Worm (Caenorhabditis elegans) whole organism, dauer: ENCODE results near the gene ZK899.6.

Experiments used
- unc-62 ChIP-seq: sonication (generic microtip); optimal IDR thresholded peaks from 2 replicates; lab custom pipeline; 2017; ENCODE audit warnings: missing biosample characterization, missing genetic modification reagents, missing genetic modification characterization

Gene ZK899.6

DNA sequence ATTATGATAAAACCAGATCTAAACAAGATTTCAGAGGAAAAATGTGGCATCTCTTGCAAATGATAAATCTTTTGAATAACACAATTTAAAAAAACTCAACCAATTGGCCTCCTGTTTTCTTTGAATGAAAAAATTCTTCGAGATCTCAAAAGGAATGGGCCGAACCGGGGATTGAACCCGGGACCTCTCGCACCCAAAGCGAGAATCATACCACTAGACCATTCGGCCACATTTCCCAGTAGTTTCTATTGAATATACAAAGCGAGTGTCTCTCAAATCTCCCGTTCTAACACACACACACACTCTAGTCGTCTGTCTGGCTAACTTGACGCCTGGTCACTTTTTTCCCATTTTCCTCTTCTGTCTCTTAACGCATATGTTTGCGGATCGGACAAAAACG is 4.4 kb downstream of the ZK899.6 start:
- TF ChIP-seq unc-62 (GFP tag; lab: Kevin White, UChicago) = no peak

DNA sequence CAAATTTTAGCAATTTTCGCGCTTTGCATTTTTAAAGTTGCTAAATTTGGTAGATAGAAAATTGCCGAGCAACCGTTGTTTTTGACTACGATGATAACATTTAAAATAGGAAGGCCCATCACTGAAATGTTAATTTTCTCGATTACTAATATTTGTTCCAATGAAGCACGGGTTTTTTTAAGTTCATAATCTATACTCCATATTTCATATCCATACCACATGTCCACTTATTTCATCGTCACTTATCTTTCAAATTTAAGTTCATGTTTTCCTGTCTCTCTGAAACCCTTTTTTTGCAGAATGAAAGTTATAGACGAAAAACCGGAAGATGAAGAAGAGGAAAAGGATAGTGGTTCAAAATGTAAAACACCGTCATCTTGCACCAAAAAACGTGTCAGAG is 9.0 kb downstream of the ZK899.6 start, which contains the start of gene gap-2:
gap-2 (plus strand) TSS at position 301 of the 400 bp plus-strand sequence.
- TF ChIP-seq unc-62 (GFP tag; lab: Kevin White, UChicago) = no peak

DNA sequence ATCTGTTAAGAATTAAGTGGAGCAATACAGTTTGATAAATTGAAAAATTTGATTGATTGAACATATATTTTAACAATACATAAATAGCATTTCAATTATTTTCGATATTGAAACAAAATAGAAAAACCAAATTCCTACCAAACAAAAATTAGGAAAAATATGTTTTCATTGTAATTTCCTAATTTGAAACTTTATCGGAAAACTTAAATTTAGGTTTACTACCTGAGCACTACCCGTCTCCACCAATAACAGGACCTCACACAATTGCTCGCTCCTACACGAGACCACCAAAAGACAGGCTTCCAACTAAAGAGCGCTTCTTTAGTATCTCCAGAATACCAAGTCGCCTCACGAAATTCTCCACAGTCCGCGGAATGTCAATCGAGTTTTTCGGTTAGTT is 13.6 kb downstream of the ZK899.6 start:
- no peak for TF ChIP-seq unc-62 (GFP tag; lab: Kevin White, UChicago)

DNA sequence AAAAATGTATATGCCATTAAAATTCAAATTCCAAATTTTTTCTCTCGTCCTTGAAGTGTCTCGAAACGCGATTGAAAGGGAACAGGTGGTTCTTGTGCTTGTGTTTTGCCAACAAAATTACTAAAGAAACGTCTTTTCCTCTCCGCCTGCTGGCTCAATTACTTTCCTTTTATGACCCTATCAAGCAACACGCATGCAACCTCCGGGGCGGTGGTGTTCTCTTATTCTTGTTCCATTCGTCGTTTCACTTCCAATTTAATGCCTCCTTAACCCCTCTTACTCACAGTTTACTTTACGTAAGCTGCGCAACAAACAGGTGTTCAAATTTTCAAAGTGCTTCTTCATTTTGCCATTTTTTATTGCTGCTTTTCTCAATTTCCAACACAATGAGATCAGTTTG is 20.6 kb downstream of the ZK899.6 start:
- TF ChIP-seq unc-62 (GFP tag; lab: Kevin White, UChicago) = no peak

DNA sequence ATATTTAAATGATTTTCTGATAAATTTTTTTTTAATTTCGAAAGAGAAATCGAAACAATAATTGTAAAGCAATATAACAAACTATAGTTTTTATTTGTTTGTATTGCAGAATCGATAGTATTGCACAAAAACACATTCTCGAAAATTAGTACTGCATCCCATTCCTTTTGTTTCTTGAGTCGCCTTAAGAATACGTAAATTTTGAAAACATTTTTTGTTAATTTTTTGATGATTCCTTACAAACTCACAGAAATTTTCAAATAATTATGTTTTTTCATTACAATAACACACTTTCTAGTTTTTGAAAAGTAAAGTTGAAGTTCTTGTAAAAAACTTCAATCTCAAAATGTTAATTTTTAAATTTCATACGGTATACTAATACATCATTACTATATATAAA is 23.0 kb downstream of the ZK899.6 start:
- no peak for TF ChIP-seq unc-62 (GFP tag; lab: Kevin White, UChicago)

DNA sequence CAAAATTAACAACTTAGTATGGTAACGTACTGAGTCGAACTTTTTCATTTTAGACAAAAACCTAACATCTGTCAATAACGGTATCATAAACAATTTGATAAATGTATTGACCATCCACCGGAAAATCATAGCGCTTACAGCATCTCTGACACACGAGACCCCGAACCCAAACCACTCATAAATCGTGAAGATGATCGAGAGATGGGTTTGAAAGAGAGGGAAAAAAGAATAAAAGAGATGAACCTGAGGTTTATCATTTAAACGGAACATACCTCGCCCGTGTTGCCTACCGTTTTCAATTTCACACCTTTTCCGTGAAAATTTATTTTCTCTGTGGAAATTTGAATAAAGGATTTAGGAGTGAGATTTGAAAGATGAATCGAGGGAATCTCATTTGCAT is 26.4 kb downstream of the ZK899.6 start:
- TF ChIP-seq unc-62 (GFP tag; lab: Kevin White, UChicago) = no peak

DNA sequence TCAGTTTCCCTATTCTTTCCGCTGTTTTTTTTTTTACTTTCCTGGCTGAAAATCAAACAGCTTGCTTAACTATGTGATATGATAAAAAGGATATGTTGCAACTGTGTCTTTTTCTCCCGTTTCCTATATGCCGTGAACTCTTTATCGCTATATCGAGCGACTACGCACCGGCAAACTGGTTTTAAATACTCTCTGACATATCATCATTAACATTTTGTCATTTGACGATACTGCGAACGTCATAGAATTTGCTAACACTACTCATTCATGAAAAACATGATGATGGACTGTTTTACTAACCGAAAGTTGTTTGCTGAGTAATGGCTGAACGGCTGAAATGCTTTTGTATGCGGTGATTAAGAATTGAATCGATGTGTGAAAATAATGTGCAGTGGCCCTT is 28.3 kb downstream of the ZK899.6 start:
- TF ChIP-seq unc-62 (GFP tag; lab: Kevin White, UChicago) = no peak

DNA sequence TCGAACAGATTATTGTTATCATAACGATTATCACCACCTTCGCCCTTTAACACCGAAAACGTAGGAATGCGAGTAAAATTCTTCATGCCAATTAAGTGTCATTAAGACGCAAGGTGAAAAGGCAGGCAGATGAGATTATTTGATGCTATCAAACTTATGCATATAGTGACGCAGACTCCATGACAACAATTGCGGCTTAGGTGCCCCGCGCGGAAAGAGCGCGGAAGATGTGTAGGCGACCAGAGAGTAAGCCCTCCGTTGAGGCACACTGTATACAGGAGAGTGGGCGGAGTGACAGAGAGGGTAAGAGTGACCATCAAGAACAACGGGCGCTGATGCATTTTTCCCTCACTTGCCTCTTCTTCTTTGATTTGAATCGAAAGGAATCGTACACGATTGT is 31.5 kb downstream of the ZK899.6 start:
- TF ChIP-seq unc-62 (GFP tag; lab: Kevin White, UChicago) = no peak

DNA sequence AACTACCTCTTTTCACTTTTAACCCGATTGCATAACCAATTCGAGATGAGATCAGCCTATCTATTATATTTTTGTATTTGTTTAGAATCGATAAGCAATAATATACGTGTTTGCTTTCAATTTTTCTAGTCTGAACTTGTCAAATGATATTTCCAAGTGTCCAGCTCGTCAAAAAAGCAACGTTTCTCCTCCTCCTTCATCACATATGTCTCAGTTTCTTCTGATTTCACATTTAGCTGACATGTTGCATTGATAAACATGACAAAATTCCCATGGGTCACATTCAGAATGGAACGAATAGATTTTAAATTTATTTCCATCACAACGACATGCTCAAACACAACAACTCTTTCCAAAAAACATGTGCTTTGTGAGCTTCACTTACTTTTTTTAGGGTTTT is 36.2 kb downstream of the ZK899.6 start:
- TF ChIP-seq unc-62 (GFP tag; lab: Kevin White, UChicago) = no peak

DNA sequence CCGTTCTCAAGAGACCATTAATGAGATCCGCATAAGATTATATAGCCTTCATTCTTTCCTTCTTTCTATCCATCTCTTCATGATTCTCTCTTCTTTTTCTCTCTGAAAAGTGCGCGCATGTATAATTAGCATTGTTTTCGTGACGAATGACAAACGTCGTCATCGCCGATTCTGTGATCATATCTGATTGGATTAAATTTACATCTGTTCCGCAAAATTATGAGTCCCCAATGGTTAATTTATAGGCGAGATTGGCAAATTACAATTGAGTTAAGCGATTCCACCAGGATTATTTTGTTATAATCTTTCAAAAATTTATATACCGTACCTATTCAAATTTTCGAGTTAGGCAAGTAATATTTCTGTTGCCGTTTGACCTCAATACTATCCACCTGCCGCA is 41.1 kb downstream of the ZK899.6 start:
- no peak for TF ChIP-seq unc-62 (GFP tag; lab: Kevin White, UChicago)

DNA sequence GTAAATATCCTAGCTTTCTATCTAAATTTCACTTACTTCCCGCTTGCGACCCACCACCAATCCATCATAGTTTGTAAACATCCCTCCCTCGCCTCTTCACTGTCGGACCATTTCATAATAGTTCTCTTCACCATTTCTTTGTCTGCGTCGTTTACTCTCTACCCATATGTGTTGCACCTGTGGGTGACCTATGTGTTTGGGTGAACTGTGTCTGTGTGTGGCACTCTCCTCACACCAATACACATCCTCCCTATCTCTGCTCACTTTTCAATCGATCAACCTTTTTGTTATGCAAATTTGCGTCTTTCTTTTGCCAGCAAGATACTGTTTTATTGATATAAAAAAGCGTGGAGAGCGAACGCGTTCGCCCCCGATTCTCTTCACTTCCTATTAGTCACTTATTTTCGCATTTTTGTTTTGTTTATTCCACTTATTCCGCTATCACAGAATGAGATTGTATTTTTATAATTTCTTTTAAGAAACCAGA is 41.8 kb downstream of the ZK899.6 start:
- no peak for TF ChIP-seq unc-62 (GFP tag; lab: Kevin White, UChicago)

DNA sequence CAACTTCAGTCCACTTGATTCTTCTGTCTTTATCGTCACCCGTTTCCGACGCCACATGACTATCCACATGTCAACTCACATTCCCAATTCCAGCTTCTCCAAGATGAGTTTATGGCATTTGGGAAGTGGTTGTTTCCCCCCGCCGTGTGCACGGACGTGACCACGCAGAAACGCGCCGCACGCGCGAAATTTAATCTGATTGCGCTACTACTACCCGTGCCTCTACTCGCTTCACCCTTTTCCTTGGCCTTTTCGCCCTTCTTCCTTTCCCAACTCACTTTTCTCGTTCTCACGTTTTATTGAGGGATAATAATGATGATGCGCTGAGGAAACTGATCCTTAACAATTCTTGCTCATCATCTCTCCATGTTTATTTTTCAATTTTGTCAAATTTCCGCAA is 43.2 kb downstream of the ZK899.6 start:
- TF ChIP-seq unc-62 (GFP tag; lab: Kevin White, UChicago) = no peak

DNA sequence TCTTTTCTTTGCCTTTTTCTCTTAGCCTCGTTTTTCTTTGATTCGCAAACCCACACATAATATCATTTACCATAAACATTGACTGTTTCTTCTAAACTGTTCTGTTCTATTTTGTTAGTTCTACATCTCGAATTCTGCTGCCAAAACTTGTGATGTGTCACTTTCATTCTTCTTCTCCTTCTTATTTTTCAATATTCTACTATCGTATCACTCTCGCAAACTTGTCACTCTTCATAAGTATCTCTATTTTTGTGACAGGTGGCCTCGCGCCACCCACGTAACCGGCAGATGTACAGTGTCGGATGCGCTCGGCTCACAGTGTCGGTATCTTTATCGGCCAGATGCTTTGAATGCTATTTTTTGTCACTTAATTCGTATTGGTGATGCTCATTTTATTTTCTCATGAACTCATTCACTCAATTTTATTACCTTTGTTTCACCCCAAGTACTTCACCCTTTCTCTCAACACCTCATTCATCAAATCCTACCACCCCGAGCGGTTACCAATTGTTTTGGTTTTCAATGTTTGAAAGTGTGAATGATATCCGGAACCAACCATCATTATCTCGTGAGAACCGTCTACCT is 45.4 kb downstream of the ZK899.6 start:
- TF ChIP-seq unc-62 (GFP tag; lab: Kevin White, UChicago) = no peak

DNA sequence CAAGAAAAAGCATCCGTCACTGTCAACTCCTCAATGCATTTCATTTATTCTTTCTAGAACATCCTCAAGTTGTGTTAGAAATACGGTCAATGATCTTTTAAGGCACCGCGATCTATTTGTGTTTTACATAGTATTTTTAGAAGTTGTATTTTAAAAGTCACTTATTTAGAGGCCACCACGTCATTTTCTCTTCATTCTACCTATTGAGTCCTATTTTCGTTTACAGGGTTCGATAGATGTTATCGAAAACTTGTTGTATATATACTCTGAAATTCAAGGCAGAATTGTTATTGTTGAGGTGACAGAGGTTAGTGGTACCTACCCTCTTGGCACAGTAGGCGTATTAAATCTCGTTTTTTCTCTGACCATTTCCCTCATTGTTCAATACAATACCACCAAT is 46.4 kb downstream of the ZK899.6 start:
- no peak for TF ChIP-seq unc-62 (GFP tag; lab: Kevin White, UChicago)

DNA sequence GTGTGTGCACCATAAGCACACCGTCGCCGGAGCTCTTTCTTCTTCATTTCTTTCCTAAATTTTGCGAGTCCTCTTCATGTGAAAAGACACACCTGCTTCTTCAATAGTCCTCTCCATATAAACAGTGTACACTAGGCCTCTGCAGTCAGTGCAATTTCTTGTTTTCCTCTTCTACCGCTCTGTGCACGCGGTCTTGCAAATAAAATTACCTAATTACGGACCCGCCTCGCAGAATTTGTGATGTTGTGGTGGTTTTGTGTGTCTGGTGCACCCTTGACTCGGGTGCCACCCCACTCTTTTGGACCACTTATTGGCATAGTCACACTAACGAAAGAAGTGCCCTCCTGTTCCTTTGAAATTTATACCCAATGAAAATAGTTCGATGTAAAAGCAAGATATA is 46.8 kb downstream of the ZK899.6 start:
- no peak for TF ChIP-seq unc-62 (GFP tag; lab: Kevin White, UChicago)

DNA sequence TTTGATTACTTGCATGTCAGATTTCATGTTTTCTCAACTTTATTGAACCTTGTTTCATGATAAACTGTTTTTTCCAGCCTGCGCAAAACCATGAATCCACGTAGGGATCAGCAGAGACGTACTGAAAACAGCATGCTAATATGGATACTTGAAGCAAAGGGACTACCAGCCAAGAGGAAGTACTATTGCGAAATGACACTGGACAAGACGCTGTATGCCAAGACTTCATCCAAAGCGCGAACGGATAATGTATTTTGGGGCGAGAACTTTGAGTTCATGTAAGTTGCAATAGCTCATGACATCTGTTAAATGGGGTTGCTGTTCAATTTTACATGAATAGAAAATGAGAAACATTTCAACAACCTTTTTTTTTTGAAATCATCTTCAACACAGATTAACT is 47.3 kb downstream of the ZK899.6 start:
- TF ChIP-seq unc-62 (GFP tag; lab: Kevin White, UChicago) = no peak

DNA sequence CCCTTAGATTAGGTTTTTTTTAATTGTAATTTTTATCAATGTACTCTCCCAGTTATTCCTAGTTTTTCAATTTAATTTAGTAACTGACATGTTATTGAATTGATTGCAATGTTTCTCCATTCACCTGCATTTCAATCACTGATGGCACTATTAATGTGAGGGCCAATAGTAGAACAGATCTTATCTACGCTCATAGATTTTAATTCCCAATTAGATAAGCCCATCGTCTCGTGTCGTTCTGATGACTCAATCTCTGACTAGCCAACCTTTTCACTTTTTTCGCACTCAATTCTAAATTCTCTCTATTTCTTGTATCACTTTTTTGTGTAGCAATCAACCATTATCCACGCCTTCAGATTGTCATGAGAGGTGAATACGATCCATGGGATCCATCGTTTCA is 49.3 kb downstream of the ZK899.6 start:
- no peak for TF ChIP-seq unc-62 (GFP tag; lab: Kevin White, UChicago)
